Worm (Caenorhabditis elegans) whole organism, L4 larva: ENCODE results near the gene orc-5.
"Not testable (repeated sequence)": the region's sequence is repeated elsewhere in the genome, so short reads cannot be mapped to it uniquely, and the experiment has no call there.

ENCODE experiments used
- F10B5.3 ChIP-seq: sonication (generic microtip); optimal IDR thresholded peaks from 2 replicates; lab custom pipeline; 2016; ENCODE audit warnings: mild to moderate bottlenecking, missing genetic modification characterization, missing compliant biosample characterization
- F26F4.8 ChIP-seq: fragments of 200-800 bp; sonication (Bioruptor generic); conservative IDR thresholded peaks from 2 replicates; pipeline ENCODE4 v1.3.6; 2022; ENCODE audit warnings: missing genetic modification characterization, missing compliant biosample characterization
- T26A8.4 ChIP-seq: fragments of 200-800 bp; sonication (Bioruptor generic); IDR thresholded peaks from 2 replicates; pipeline ENCODE4 v1.3.6; 2022; ENCODE audit warnings: missing genetic modification characterization, missing compliant biosample characterization
- ZK337.2 ChIP-seq: fragments of 200-800 bp; sonication (Bioruptor generic); IDR thresholded peaks from 2 replicates; pipeline ENCODE4 v1.3.6; 2022; ENCODE audit warnings: missing genetic modification reagents, missing genetic modification characterization, missing compliant biosample characterization
- aly-2 ChIP-seq: sonication (generic microtip); optimal IDR thresholded peaks from 2 replicates; lab custom pipeline; 2018; ENCODE audit warnings: missing biosample characterization, missing genetic modification characterization
- ama-1 ChIP-seq: fragments of 150-350 bp; optimal IDR thresholded peaks from 2 replicates; lab custom pipeline; 2014; ENCODE audit warnings: inconsistent platforms, mixed read lengths
- ceh-62 ChIP-seq: sonication (generic microtip); optimal IDR thresholded peaks from 2 replicates; lab custom pipeline; 2017; ENCODE audit warnings: missing biosample characterization, missing genetic modification characterization
- ceh-82 ChIP-seq: sonication (generic microtip); optimal IDR thresholded peaks from 2 replicates; lab custom pipeline; 2017; ENCODE audit warnings: missing biosample characterization, missing genetic modification characterization
- cey-2 ChIP-seq: sonication (generic microtip); optimal IDR thresholded peaks from 3 replicates; lab custom pipeline; 2017; ENCODE audit warnings: missing genetic modification characterization, mild to moderate bottlenecking, missing compliant biosample characterization, antibody characterized with exemption, borderline replicate concordance; ENCODE audit not compliant: insufficient read depth
- daf-19 ChIP-seq: fragments of 200-800 bp; sonication (Bioruptor generic); conservative IDR thresholded peaks from 2 replicates; pipeline ENCODE4 v1.3.6; 2022; ENCODE audit warnings: missing genetic modification characterization, missing compliant biosample characterization
- daf-8 ChIP-seq: fragments of 200-800 bp; sonication (Bioruptor generic); IDR thresholded peaks from 2 replicates; pipeline ENCODE4 v1.3.6; 2022; ENCODE audit warnings: missing genetic modification characterization, missing compliant biosample characterization
- dmd-6 ChIP-seq: fragments of 200-800 bp; sonication (Bioruptor generic); IDR thresholded peaks from 2 replicates; pipeline ENCODE4 v1.3.6; 2022; ENCODE audit warnings: missing genetic modification reagents, missing genetic modification characterization, missing compliant biosample characterization
- dmd-8 ChIP-seq: fragments of 200-800 bp; sonication (Bioruptor generic); IDR thresholded peaks from 2 replicates; pipeline ENCODE4 v1.3.6; 2022; ENCODE audit warnings: missing genetic modification characterization, missing compliant biosample characterization
- dmd-9 ChIP-seq: fragments of 200-800 bp; sonication (Bioruptor generic); IDR thresholded peaks from 2 replicates; pipeline ENCODE4 v1.3.6; 2022; ENCODE audit warnings: missing genetic modification reagents, missing genetic modification characterization, missing compliant biosample characterization
- egl-27 ChIP-seq: sonication (generic microtip); optimal IDR thresholded peaks from 3 replicates; lab custom pipeline; 2017; ENCODE audit warnings: missing biosample characterization, missing genetic modification reagents, missing genetic modification characterization
- egl-43 ChIP-seq: fragments of 200-800 bp; sonication (Bioruptor generic); IDR thresholded peaks from 2 replicates; pipeline ENCODE4 v1.3.6; 2022; ENCODE audit warnings: missing genetic modification reagents, missing genetic modification characterization, missing compliant biosample characterization
- hif-1 ChIP-seq, 2 experiments: sonication (generic microtip); optimal IDR thresholded peaks; 2 replicates each; lab custom pipeline; 2016 to 2017; ENCODE audit warnings: missing compliant biosample characterization in 2 of 2, missing genetic modification characterization in 2 of 2, missing genetic modification reagents in 2 of 2, missing genotype in 2 of 2, mild to moderate bottlenecking in 1 of 2
- hlh-11 ChIP-seq: fragments of 200-800 bp; sonication (Bioruptor generic); optimal IDR thresholded peaks from 2 replicates; lab custom pipeline; 2018; ENCODE audit warnings: mild to moderate bottlenecking, missing genetic modification characterization, missing compliant biosample characterization
- hmg-1.1 ChIP-seq: fragments of 200-800 bp; sonication (Bioruptor generic); IDR thresholded peaks from 2 replicates; pipeline ENCODE4 v1.3.6; 2022; ENCODE audit warnings: missing genetic modification reagents, missing genetic modification characterization, missing compliant biosample characterization
- jun-1 ChIP-seq: fragments of 150-350 bp; optimal IDR thresholded peaks from 2 replicates; lab custom pipeline; 2014; ENCODE audit warnings: missing biosample characterization, missing genetic modification reagents, missing genetic modification characterization
- lim-7 ChIP-seq: fragments of 200-800 bp; sonication (Bioruptor generic); IDR thresholded peaks from 2 replicates; pipeline ENCODE4 v1.3.6; 2022; ENCODE audit warnings: missing genetic modification characterization, missing compliant biosample characterization
- lin-13 ChIP-seq: fragments of 150-350 bp; optimal IDR thresholded peaks from 2 replicates; lab custom pipeline; 2014; ENCODE audit warnings: missing biosample characterization, missing genetic modification reagents, missing genetic modification characterization
- lin-15B ChIP-seq: fragments of 150-350 bp; sonication (generic microtip); optimal IDR thresholded peaks from 3 replicates; lab custom pipeline; 2014; ENCODE audit warnings: missing biosample characterization, missing genetic modification characterization
- lin-29 ChIP-seq: fragments of 200-800 bp; sonication (Bioruptor generic); IDR thresholded peaks from 2 replicates; pipeline ENCODE4 v1.3.6; 2022; ENCODE audit warnings: missing genetic modification reagents, missing genetic modification characterization, missing compliant biosample characterization
- lir-3 ChIP-seq: sonication (generic microtip); optimal IDR thresholded peaks from 2 replicates; lab custom pipeline; 2016; ENCODE audit warnings: mild to moderate bottlenecking, missing genetic modification characterization, missing compliant biosample characterization
- mes-2 ChIP-seq: sonication (generic microtip); optimal IDR thresholded peaks from 2 replicates; lab custom pipeline; 2016; ENCODE audit warnings: missing genotype, mild to moderate bottlenecking, missing genetic modification characterization, missing compliant biosample characterization; ENCODE audit not compliant: poor library complexity, severe bottlenecking
- mxl-3 ChIP-seq: fragments of 200-800 bp; sonication (Bioruptor generic); optimal IDR thresholded peaks from 2 replicates; lab custom pipeline; 2018; ENCODE audit warnings: mild to moderate bottlenecking, missing genetic modification characterization, missing compliant biosample characterization
- nhr-10 ChIP-seq: fragments of 150-350 bp; optimal IDR thresholded peaks from 2 replicates; lab custom pipeline; 2014; ENCODE audit warnings: missing biosample characterization, missing genetic modification characterization
- nhr-111 ChIP-seq: fragments of 200-800 bp; sonication (Bioruptor generic); optimal IDR thresholded peaks from 2 replicates; lab custom pipeline; 2018; ENCODE audit warnings: mild to moderate bottlenecking, missing genetic modification characterization, missing compliant biosample characterization
- nhr-237 ChIP-seq: sonication (generic microtip); optimal IDR thresholded peaks from 2 replicates; lab custom pipeline; 2017; ENCODE audit warnings: missing biosample characterization, missing genetic modification characterization
- nhr-41 ChIP-seq: fragments of 200-800 bp; sonication (Bioruptor generic); IDR thresholded peaks from 2 replicates; pipeline ENCODE4 v1.3.6; 2022; ENCODE audit warnings: missing genetic modification reagents, missing genetic modification characterization, missing compliant biosample characterization
- nhr-42 ChIP-seq: fragments of 200-800 bp; sonication (Bioruptor generic); IDR thresholded peaks from 2 replicates; pipeline ENCODE4 v1.3.6; 2022; ENCODE audit warnings: missing genetic modification characterization, missing compliant biosample characterization
- nhr-6 ChIP-seq: fragments of 150-350 bp; optimal IDR thresholded peaks from 2 replicates; lab custom pipeline; 2014; ENCODE audit warnings: missing biosample characterization, missing genetic modification characterization
- nhr-76 ChIP-seq: fragments of 150-350 bp; optimal IDR thresholded peaks from 2 replicates; lab custom pipeline; 2014; ENCODE audit warnings: missing biosample characterization, missing genetic modification characterization
- pha-4 ChIP-seq, 2 experiments: fragments of 150-350 bp in 1 of 2; fragments of 200-800 bp in 1 of 2; sonication (Bioruptor generic) in 1 of 2; IDR thresholded peaks in 1 of 2; optimal IDR thresholded peaks in 1 of 2; 2 replicates each; pipeline versions ENCODE4 v1.3.6 to Lab custom; 2014 to 2022; ENCODE audit warnings: missing genetic modification characterization in 2 of 2, missing genetic modification reagents in 2 of 2, missing biosample characterization in 1 of 2, missing compliant biosample characterization in 1 of 2
- php-3 ChIP-seq: fragments of 200-800 bp; sonication (Bioruptor generic); IDR thresholded peaks from 2 replicates; pipeline ENCODE4 v1.3.6; 2022; ENCODE audit warnings: missing genetic modification reagents, missing genetic modification characterization, missing compliant biosample characterization
- rbr-2 ChIP-seq: sonication (generic microtip); optimal IDR thresholded peaks from 2 replicates; lab custom pipeline; 2016; ENCODE audit warnings: missing genotype, missing genetic modification characterization, missing compliant biosample characterization
- sdz-12 ChIP-seq: fragments of 200-800 bp; sonication (Bioruptor generic); optimal IDR thresholded peaks from 2 replicates; lab custom pipeline; 2018; ENCODE audit warnings: mild to moderate bottlenecking, missing genetic modification characterization, missing compliant biosample characterization
- skn-1 ChIP-seq: fragments of 150-350 bp; optimal IDR thresholded peaks from 2 replicates; lab custom pipeline; 2014; ENCODE audit warnings: missing biosample characterization, missing genetic modification characterization
- snpc-1.2 ChIP-seq: fragments of 200-800 bp; sonication (Bioruptor generic); IDR thresholded peaks from 2 replicates; pipeline ENCODE4 v1.3.6; 2022; ENCODE audit warnings: missing genetic modification reagents, missing genetic modification characterization, missing compliant biosample characterization
- spr-3 ChIP-seq: fragments of 200-800 bp; sonication (Bioruptor generic); optimal IDR thresholded peaks from 2 replicates; lab custom pipeline; 2018; ENCODE audit warnings: mild to moderate bottlenecking, missing genetic modification characterization, missing compliant biosample characterization
- tra-1 ChIP-seq: fragments of 200-800 bp; sonication (Bioruptor generic); IDR thresholded peaks from 2 replicates; pipeline ENCODE4 v1.3.6; 2022; ENCODE audit warnings: missing genetic modification reagents, missing genetic modification characterization, missing compliant biosample characterization
- vab-7 ChIP-seq: fragments of 200-800 bp; sonication (Bioruptor generic); IDR thresholded peaks from 2 replicates; pipeline ENCODE4 v1.3.6; 2022; ENCODE audit warnings: missing genetic modification reagents, missing genetic modification characterization, missing compliant biosample characterization
- zag-1 ChIP-seq: fragments of 150-350 bp; optimal IDR thresholded peaks from 2 replicates; lab custom pipeline; 2014; ENCODE audit warnings: missing biosample characterization, missing genetic modification characterization
- zfp-3 ChIP-seq: fragments of 200-800 bp; sonication (Bioruptor generic); conservative IDR thresholded peaks from 2 replicates; pipeline ENCODE4 v1.3.6; 2022; ENCODE audit warnings: missing genetic modification reagents, missing genetic modification characterization, missing compliant biosample characterization
- ztf-11 ChIP-seq: fragments of 150-350 bp; optimal IDR thresholded peaks from 2 replicates; lab custom pipeline; 2014; ENCODE audit warnings: missing biosample characterization, missing genetic modification characterization

The orc-5 gene

DNA sequence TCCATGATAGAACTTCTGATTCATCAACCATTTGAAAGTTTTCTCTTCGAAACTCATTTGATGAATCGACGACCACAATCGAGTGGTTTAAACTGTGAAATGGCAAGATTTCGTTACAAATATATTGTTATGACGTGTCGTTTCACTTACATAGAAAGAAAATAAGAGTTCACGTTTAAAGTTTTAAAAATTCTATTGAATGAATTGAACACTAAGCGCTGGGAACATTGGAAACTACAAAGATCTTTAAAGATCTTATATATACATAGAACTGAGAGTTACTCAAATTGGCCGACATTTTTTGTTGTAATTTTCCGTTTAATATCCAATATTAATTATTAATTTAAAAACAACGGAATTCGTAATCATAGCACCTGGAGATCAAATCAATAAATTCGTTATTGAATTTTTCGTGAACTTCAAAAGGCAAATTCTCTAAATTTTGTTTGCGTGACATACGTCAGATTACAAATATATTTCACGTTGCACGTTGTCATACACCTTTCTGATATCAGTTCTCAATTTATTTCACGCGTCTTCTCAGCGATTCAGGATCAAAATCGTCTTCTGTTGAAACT lies 23.3 kb upstream of the orc-5 start, which contains the start of the genes T25B9.4 and T25B9.6:
T25B9.4 (minus strand) TSS at position 101 of the 578 bp plus-strand sequence.
T25B9.6 (plus strand) TSS at position 528 of the 578 bp plus-strand sequence.
- TF ChIP-seq nhr-111 (GFP tag; lab: Kevin White, UChicago) (no peak), T26A8.4 (no peak), cey-2 (tag; lab: Kevin White, UChicago) (no peak), ztf-11 (no peak), daf-8 (GFP tag; lab: Robert Waterston, UW) (no peak), daf-19 (GFP tag; lab: Robert Waterston, UW) (no peak), egl-43 (GFP tag; lab: Robert Waterston, UW) (no peak), ZK337.2 (GFP tag; lab: Robert Waterston, UW) (no peak), jun-1 (tag; lab: Kevin White, UChicago) (no peak), rbr-2 (tag; lab: Kevin White, UChicago) (no peak), lin-13 (GFP tag; lab: Kevin White, UChicago) (no peak), nhr-41 (GFP tag; lab: Robert Waterston, UW) (no peak), F10B5.3 (tag; lab: Kevin White, UChicago) (no peak), ama-1 (lab: Kevin White, UChicago) (no peak), nhr-237 (tag; lab: Kevin White, UChicago) (no peak), egl-27 (tag; lab: Kevin White, UChicago) (no peak), vab-7 (GFP tag; lab: Robert Waterston, UW) (no peak), dmd-9 (no peak), ceh-82 (tag; lab: Kevin White, UChicago) (no peak), aly-2 (tag; lab: Kevin White, UChicago) (no peak)

DNA sequence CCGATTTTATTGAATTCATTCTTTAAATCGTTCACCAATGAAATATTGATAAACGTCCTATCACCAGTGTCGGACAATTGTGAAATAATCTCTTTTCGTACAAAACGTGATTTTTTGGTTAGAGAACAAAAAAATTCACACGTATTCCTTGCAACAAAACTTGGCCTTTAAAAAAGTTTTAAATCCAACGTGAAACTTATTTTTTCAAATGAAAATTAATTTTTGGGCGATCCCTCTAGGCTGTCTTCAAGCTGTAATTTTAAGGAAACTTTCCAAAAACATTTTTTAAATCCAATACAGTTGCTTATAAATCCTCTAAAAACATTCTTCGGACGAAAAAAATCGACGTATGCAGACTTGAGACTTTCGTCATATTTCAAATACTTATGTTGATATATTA lies 20.3 kb upstream of the orc-5 start, which contains the start of gene T25B9.5:
T25B9.5 (minus strand) TSS at position 101 of the 400 bp plus-strand sequence.
- TF ChIP-seq nhr-10 (tag; lab: Kevin White, UChicago) (no peak), F26F4.8 (GFP tag; lab: Robert Waterston, UW) (no peak), snpc-1.2 (no peak), ceh-62 (tag; lab: Kevin White, UChicago) (no peak), php-3 (GFP tag; lab: Robert Waterston, UW) (no peak), pha-4 (GFP tag; IDR thresholded peaks at IDR 0.05; lab: Robert Waterston, UW) (no peak), pha-4 (tag; optimal IDR thresholded peaks at IDR 0.05; lab: Kevin White, UChicago) (no peak), lin-29 (GFP tag; lab: Robert Waterston, UW) (no peak), sdz-12 (GFP tag; lab: Kevin White, UChicago) (no peak), lir-3 (tag; lab: Kevin White, UChicago) (no peak), egl-43 (GFP tag; lab: Robert Waterston, UW) (no peak), skn-1 (tag; lab: Kevin White, UChicago) (no peak), spr-3 (no peak), nhr-42 (GFP tag; lab: Robert Waterston, UW) (no peak), ztf-11 (no peak), ceh-82 (tag; lab: Kevin White, UChicago) (no peak)

DNA sequence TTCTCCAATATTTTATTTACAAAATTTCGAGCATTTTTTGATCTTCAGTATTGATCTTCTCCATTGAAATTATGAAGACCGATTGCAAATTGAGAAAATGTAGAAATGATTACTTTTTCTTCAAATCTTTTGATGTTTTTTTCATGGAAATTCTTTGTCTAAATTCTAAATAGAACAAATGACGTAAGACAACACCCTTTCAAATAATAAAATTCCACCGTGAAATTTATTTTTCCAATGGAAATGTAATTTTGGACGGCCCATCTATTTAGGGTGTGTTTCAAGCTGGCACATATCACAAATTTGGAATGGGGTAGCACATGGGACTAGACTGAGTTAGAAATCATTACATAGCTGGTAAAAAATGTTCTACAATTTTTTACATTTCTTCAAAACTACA lies 17.4 kb upstream of the orc-5 start, which contains the start of gene T25B9.2:
T25B9.2 (minus strand) TSS at position 101 of the 400 bp plus-strand sequence.
- TF ChIP-seq dmd-8 (GFP tag; lab: Robert Waterston, UW); lin-15B; nhr-6 (tag; lab: Kevin White, UChicago): not testable (repeated sequence)

DNA sequence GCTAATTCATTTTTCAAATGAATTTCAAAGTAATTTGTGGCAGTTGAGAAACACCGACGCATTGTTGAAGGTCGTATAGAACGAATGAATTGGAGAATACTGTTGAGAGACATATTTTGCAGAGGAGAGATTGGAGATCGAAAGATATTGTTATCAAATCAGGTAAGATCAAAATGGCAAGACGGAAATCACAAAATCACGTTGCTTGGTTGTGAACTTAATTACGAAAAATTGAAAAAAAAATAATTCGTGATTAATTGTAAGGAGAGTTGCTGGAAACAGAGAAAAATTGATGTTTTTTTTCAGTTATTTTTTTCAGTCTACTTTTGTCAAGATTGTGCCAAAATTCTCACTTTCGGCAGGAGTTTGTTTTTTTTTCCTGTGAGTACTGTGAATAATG lies 15.7 kb upstream of the orc-5 start, which contains the start of gene T25B9.1:
T25B9.1 (minus strand) TSS at position 101 of the 400 bp plus-strand sequence.
- TF ChIP-seq lin-29 (GFP tag; lab: Robert Waterston, UW) (no peak), mxl-3 (GFP tag; lab: Kevin White, UChicago) (no peak), hmg-1.1 (GFP tag; lab: Robert Waterston, UW) (no peak), hif-1 (tag; optimal IDR thresholded peaks at IDR 0.05; lab: Kevin White, UChicago) (no peak), zag-1 (tag; lab: Kevin White, UChicago) (no peak), hlh-11 (tag; lab: Kevin White, UChicago) (no peak), lim-7 (GFP tag; lab: Robert Waterston, UW) (no peak), tra-1 (GFP tag; lab: Robert Waterston, UW) (no peak), dmd-6 (no peak), mes-2 (tag; lab: Kevin White, UChicago) (no peak), nhr-76 (tag; lab: Kevin White, UChicago) (no peak), zfp-3 (no peak)
